Worm (Caenorhabditis elegans): ENCODE data around the gene ZK742.7.

The ZK742.7 gene

ce11 chrV:7836911-7837310 is 38.7 kb downstream of the ZK742.7 start, which contains the start of gene txt-5:
txt-5 (minus strand) TSS chrV:7837134.
- no peak for TF ChIP-seq zip-4 (GFP tag; optimal IDR thresholded peaks at IDR 0.05)
- TF ChIP-seq zag-1 (tag; optimal IDR thresholded peaks at IDR 0.05): no peak
- TF ChIP-seq nhr-85 (tag): peak; percentile 86
- TF ChIP-seq ztf-4 (tag; optimal IDR thresholded peaks at IDR 0.05): no peak
- no peak for TF ChIP-seq ztf-11 (tag; optimal IDR thresholded peaks at IDR 0.05)
- no peak for TF ChIP-seq pag-3 (tag; optimal IDR thresholded peaks at IDR 0.05; ENCODE audit: borderline replicate concordance, insufficient read depth)
- TF ChIP-seq snpc-4 (tag; optimal IDR thresholded peaks at IDR 0.05): no peak
- TF ChIP-seq ceh-8 (GFP tag; optimal IDR thresholded peaks at IDR 0.05): no peak
- TF ChIP-seq isw-1 (GFP tag; IDR thresholded peaks at IDR 0.05): no peak
- TF ChIP-seq sptf-1 (tag; optimal IDR thresholded peaks at IDR 0.05): no peak
- TF ChIP-seq lin-14 (GFP tag; optimal IDR thresholded peaks at IDR 0.05): peak; percentile 51
- TF ChIP-seq unc-86 (tag; optimal IDR thresholded peaks at IDR 0.05): no peak
- TF ChIP-seq C04F5.9 (tag; optimal IDR thresholded peaks at IDR 0.05): no peak
- no peak for TF ChIP-seq ama-1 (optimal IDR thresholded peaks at IDR 0.05)
- no peak for TF ChIP-seq tbx-2 (tag; optimal IDR thresholded peaks at IDR 0.05)
- peak in 1 of 2 experiments; percentile 22 for TF ChIP-seq lsy-2 (tag; optimal IDR thresholded peaks at IDR 0.05)
- no peak for TF ChIP-seq pax-3 (tag; optimal IDR thresholded peaks at IDR 0.05)
- no peak for TF ChIP-seq mep-1 (tag; optimal IDR thresholded peaks at IDR 0.05)
- TF ChIP-seq lir-3 (tag; optimal IDR thresholded peaks at IDR 0.05; ENCODE audit: poor library complexity): no peak
- TF ChIP-seq jun-1 (tag; optimal IDR thresholded peaks at IDR 0.05): no peak
- no peak for TF ChIP-seq nhr-77 (tag; optimal IDR thresholded peaks at IDR 0.05)
- TF ChIP-seq F16B12.6 (tag; optimal IDR thresholded peaks at IDR 0.05): no peak
- peak; percentile 57 for TF ChIP-seq nhr-20 (tag; optimal IDR thresholded peaks at IDR 0.05)
- TF ChIP-seq lin-15B (tag; optimal IDR thresholded peaks at IDR 0.05): no peak
- TF ChIP-seq unc-30 (tag; optimal IDR thresholded peaks at IDR 0.05): no peak
- no peak for TF ChIP-seq lin-13 (GFP tag; optimal IDR thresholded peaks at IDR 0.05)
- TF ChIP-seq egl-13 (tag; optimal IDR thresholded peaks at IDR 0.05): no peak
- TF ChIP-seq nhr-90 (tag; optimal IDR thresholded peaks at IDR 0.05; ENCODE audit: poor library complexity): peak; percentile 67
- TF ChIP-seq C16A3.4 (tag; optimal IDR thresholded peaks at IDR 0.05): no peak
- TF ChIP-seq egl-27 (tag; optimal IDR thresholded peaks at IDR 0.05): no peak
- peak; percentile 53 for TF ChIP-seq snu-23 (GFP tag; optimal IDR thresholded peaks at IDR 0.05)
- no peak for TF ChIP-seq pqm-1 (tag; optimal IDR thresholded peaks at IDR 0.05)
- TF ChIP-seq C34B4.2 (tag; optimal IDR thresholded peaks at IDR 0.05): no peak
- TF ChIP-seq ces-1 (GFP tag; optimal IDR thresholded peaks at IDR 0.05): no peak
- TF ChIP-seq xbp-1 (tag; optimal IDR thresholded peaks at IDR 0.05): no peak
- no peak for TF ChIP-seq nhr-28 (tag; optimal IDR thresholded peaks at IDR 0.05)
- no peak for TF ChIP-seq unc-98 (GFP tag; IDR thresholded peaks at IDR 0.05)
- no peak for TF ChIP-seq fkh-8 (tag; optimal IDR thresholded peaks at IDR 0.05)
- TF ChIP-seq elt-2 (tag; optimal IDR thresholded peaks at IDR 0.05): no peak
- TF ChIP-seq mdl-1 (tag; optimal IDR thresholded peaks at IDR 0.05): no peak
- TF ChIP-seq nhr-71 (tag; optimal IDR thresholded peaks at IDR 0.05): peak; percentile 72
- TF ChIP-seq alr-1 (tag; optimal IDR thresholded peaks at IDR 0.05; ENCODE audit: borderline replicate concordance): no peak
- no peak for TF ChIP-seq dsc-1 (tag; optimal IDR thresholded peaks at IDR 0.05)
- TF ChIP-seq sup-37 (GFP tag; optimal IDR thresholded peaks at IDR 0.05): no peak
- no peak for TF ChIP-seq ets-5 (GFP tag; IDR thresholded peaks at IDR 0.05)
- TF ChIP-seq unc-130 (tag; optimal IDR thresholded peaks at IDR 0.05): no peak
- TF ChIP-seq rnt-1 (tag; optimal IDR thresholded peaks at IDR 0.05): no peak
- TF ChIP-seq ceh-90 (tag; optimal IDR thresholded peaks at IDR 0.05): no peak
- peak; percentile 37 for TF ChIP-seq nhr-19 (GFP tag; conservative IDR thresholded peaks at IDR 0.05)
- no peak for TF ChIP-seq tlp-1 (tag; optimal IDR thresholded peaks at IDR 0.05)
- no peak for TF ChIP-seq nhr-237 (tag; optimal IDR thresholded peaks at IDR 0.05)
- TF ChIP-seq ceh-63 (GFP tag; optimal IDR thresholded peaks at IDR 0.05): no peak
- TF ChIP-seq dpl-1 (GFP tag; optimal IDR thresholded peaks at IDR 0.05): no peak
- no peak for TF ChIP-seq fos-1 (tag; optimal IDR thresholded peaks at IDR 0.05)

Measured in whole organism, L1 larva.